Worm (Caenorhabditis elegans) whole organism, midembryonic: Measurements from ENCODE around the gene smrd-1.

Experiments
- T22C8.4 ChIP-seq: fragments of 200-800 bp; sonication (Bioruptor generic); IDR thresholded peaks from 2 replicates; pipeline ENCODE4 v1.3.6; 2022; ENCODE audit warnings: missing genetic modification characterization, missing compliant biosample characterization
- cog-1 ChIP-seq: sonication (generic microtip); optimal IDR thresholded peaks from 2 replicates; lab custom pipeline; 2016; ENCODE audit warnings: missing genetic modification characterization, missing compliant biosample characterization
- flt-1 ChIP-seq: fragments of 200-800 bp; sonication (Bioruptor generic); IDR thresholded peaks from 2 replicates; pipeline ENCODE4 v1.3.6; 2022; ENCODE audit warnings: missing genetic modification characterization, missing compliant biosample characterization
- klf-2 ChIP-seq: fragments of 200-800 bp; sonication (Bioruptor generic); conservative IDR thresholded peaks from 2 replicates; pipeline ENCODE4 v1.3.6; 2022; ENCODE audit warnings: missing genetic modification reagents, missing genetic modification characterization, missing compliant biosample characterization
- med-1 ChIP-seq: sonication (generic microtip); optimal IDR thresholded peaks from 2 replicates; lab custom pipeline; 2017; ENCODE audit warnings: missing genetic modification characterization, mild to moderate bottlenecking, missing compliant biosample characterization, antibody characterized with exemption, missing genetic modification reagents; ENCODE audit not compliant: insufficient read depth
- tab-1 ChIP-seq: fragments of 200-800 bp; sonication (Bioruptor generic); IDR thresholded peaks from 2 replicates; pipeline ENCODE4 v1.3.6; 2022; ENCODE audit warnings: missing genetic modification characterization, missing compliant biosample characterization
- ztf-23 ChIP-seq: fragments of 200-800 bp; sonication (Bioruptor generic); IDR thresholded peaks from 2 replicates; pipeline ENCODE4 v1.3.6; 2022; ENCODE audit warnings: missing genetic modification reagents, missing genetic modification characterization, missing compliant biosample characterization
- ztf-29 ChIP-seq: fragments of 200-800 bp; sonication (Bioruptor generic); IDR thresholded peaks from 2 replicates; pipeline ENCODE4 v1.3.6; 2022; ENCODE audit warnings: missing genetic modification reagents, missing genetic modification characterization, missing compliant biosample characterization

ce11 chrIII:10421680-10422079 is 14.1 kb downstream of the smrd-1 start:
- no peak for TF ChIP-seq cog-1 (tag; lab: Kevin White, UChicago)
- TF ChIP-seq klf-2 (GFP tag; lab: Robert Waterston, UW) = no peak
- TF ChIP-seq T22C8.4 (GFP tag; lab: Robert Waterston, UW) = no peak
- TF ChIP-seq ztf-29 = no peak
- no peak for TF ChIP-seq med-1 (GFP tag; lab: Kevin White, UChicago)
- no peak for TF ChIP-seq ztf-23 (GFP tag; lab: Robert Waterston, UW)
- TF ChIP-seq flt-1 (GFP tag; lab: Robert Waterston, UW) = no peak
- TF ChIP-seq tab-1 = no peak
